Fruit fly (Drosophila melanogaster) whole organism, embryonic: ENCODE data around the gene Lamtor3.

Source experiments
- CG10366 ChIP-seq: fragments of 200-800 bp; sonication (Bioruptor generic); IDR thresholded peaks from 2 replicates; pipeline ENCODE4 v1.3.6; 2022; ENCODE audit warnings: missing biosample characterization, missing genetic modification characterization
- CG11695 ChIP-seq: fragments of 200-800 bp; sonication (Bioruptor generic); IDR thresholded peaks from 3 replicates; pipeline ENCODE4 v1.3.6; 2022; ENCODE audit warnings: missing biosample characterization, missing genetic modification characterization
- CG17802 ChIP-seq: fragments of 200-800 bp; sonication (Bioruptor generic); optimal IDR thresholded peaks from 2 replicates; lab custom pipeline; 2018; ENCODE audit warnings: missing biosample characterization, mild to moderate bottlenecking, missing genetic modification characterization, moderate library complexity
- CG18476 ChIP-seq: fragments of 200-800 bp; sonication (Bioruptor generic); optimal IDR thresholded peaks from 2 replicates; lab custom pipeline; 2016; ENCODE audit warnings: missing biosample characterization, mild to moderate bottlenecking, missing genetic modification characterization
- CG3726 ChIP-seq: fragments of 200-800 bp; sonication (Bioruptor generic); IDR thresholded peaks from 3 replicates; pipeline ENCODE4, ENCODE4 v1.3.6; 2022; ENCODE audit warnings: missing biosample characterization, missing genetic modification characterization
- HLH3B ChIP-seq: fragments of 200-800 bp; sonication (Bioruptor generic); IDR thresholded peaks from 2 replicates; pipeline ENCODE4 v1.3.6; 2022; ENCODE audit warnings: missing biosample characterization, missing genetic modification characterization
- Lpt ChIP-seq: fragments of >200 bp; optimal IDR thresholded peaks from 2 replicates; lab custom pipeline; 2018; ENCODE audit warnings: missing biosample characterization, missing genetic modification characterization
- Ravus ChIP-seq: fragments of 200-800 bp; sonication (Bioruptor generic); IDR thresholded peaks from 2 replicates; pipeline ENCODE4 v1.3.6; 2022; ENCODE audit warnings: missing biosample characterization, missing genetic modification characterization
- cato ChIP-seq: fragments of 200-800 bp; sonication (Bioruptor generic); optimal IDR thresholded peaks from 2 replicates; lab custom pipeline; 2016; ENCODE audit warnings: missing biosample characterization, missing genetic modification characterization, borderline replicate concordance
- gcm ChIP-seq: fragments of 200-800 bp; sonication (Bioruptor generic); optimal IDR thresholded peaks from 2 replicates; lab custom pipeline; 2019; ENCODE audit warnings: missing biosample characterization, mild to moderate bottlenecking, missing genetic modification characterization, moderate library complexity
- unpg ChIP-seq: fragments of 200-800 bp; sonication (Bioruptor generic); optimal IDR thresholded peaks from 3 replicates; lab custom pipeline; 2018; ENCODE audit warnings: missing biosample characterization, mild to moderate bottlenecking, missing genetic modification characterization, moderate library complexity

DNA sequence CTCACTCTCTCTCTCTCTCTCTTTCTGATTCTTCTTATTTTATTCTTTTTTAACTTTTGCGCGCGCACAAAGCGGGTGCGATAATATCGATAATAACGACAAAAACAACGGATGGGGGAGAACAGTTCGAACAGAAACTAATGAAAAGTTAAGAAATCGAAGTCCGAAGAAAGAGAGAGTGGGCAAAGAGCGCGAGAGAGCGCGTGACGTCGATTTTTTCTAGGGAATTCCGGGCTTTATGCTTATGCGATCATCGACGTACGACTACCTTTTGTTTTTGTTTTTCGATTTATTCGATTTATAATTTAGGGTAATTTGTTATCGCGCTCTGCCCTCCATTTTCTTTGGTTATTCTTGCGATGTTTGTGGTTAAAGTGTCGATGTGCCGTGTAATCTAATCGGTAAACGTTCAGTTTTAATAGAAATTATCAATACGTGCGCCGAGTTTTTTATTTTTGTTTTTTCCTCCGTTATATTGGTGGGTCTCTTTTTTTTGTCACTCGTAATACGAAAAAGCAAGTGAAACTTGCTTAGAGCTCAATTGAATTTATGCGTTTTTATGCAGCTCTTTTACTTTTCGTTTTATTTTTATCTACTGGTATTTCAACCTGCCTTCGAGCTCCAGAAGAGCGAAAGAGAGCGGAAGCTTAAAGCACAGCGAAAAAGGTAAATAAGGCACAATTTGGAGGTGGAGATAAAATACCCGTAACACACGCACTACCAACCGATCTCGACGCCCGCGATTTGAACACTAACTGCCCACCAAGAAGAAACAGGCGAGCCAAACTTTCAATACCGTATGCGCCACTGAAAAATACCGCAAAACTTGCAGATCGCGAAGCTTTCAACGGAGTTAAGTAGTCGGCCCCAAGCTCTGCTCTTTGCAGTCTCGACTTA, 31.2 kb upstream of the Lamtor3 start, which contains the start of gene dl:
- TF ChIP-seq CG18476 (GFP tag; lab: Kevin White, UChicago) (no peak), CG11695 (GFP tag; lab: Robert Waterston, UW) (no peak), CG17802 (tag; lab: Kevin White, UChicago) (no peak), Ravus (no peak), unpg (GFP tag; lab: Kevin White, UChicago) (no peak), cato (GFP tag; lab: Kevin White, UChicago) (no peak), CG3726 (GFP tag; lab: Robert Waterston, UW) (no peak), HLH3B (no peak), Lpt (no peak), gcm (no peak), CG10366 (GFP tag; lab: Robert Waterston, UW) (no peak)
